Fruit fly (Drosophila melanogaster): ENCODE measurements around the gene CG11069.

CG11069 gene

dm6 chr3R:24890919-24891318 lies 3.6 kb upstream of the CG11069 start (continued):
- TF ChIP-seq Oli (tag; optimal IDR thresholded peaks at IDR 0.05) (peak; percentile 14), CG12744 (GFP tag; optimal IDR thresholded peaks at IDR 0.05) (no peak), Ets97D (GFP tag; optimal IDR thresholded peaks at IDR 0.05) (no peak), CG31224 (GFP tag; IDR thresholded peaks at IDR 0.05) (no peak), Jarid2 (GFP tag; optimal IDR thresholded peaks at IDR 0.05) (no peak), bsh (GFP tag; optimal IDR thresholded peaks at IDR 0.05) (peak in 1 of 2 experiments; percentile 10), CG3847 (GFP tag; IDR thresholded peaks at IDR 0.05) (0 out of 2 replicates have a peak, but pooled peaks have one; percentile 16), NC2α (GFP tag; optimal IDR thresholded peaks at IDR 0.05) (no peak), CG30403 (GFP tag; optimal IDR thresholded peaks at IDR 0.05) (peak; percentile 13), CG1832 (GFP tag; optimal IDR thresholded peaks at IDR 0.05) (no peak), CrebB (tag; optimal IDR thresholded peaks at IDR 0.05) (no peak), disco-r (GFP tag; optimal IDR thresholded peaks at IDR 0.05) (no peak), Med (GFP tag) (peak; percentile 75), sc (optimal IDR thresholded peaks at IDR 0.05) (no peak), sc (GFP tag; optimal IDR thresholded peaks at IDR 0.05) (no peak), Hr3 (GFP tag; optimal IDR thresholded peaks at IDR 0.05) (no peak), CG12391 (tag; optimal IDR thresholded peaks at IDR 0.05) (peak; percentile 3), CG2875 (GFP tag; optimal IDR thresholded peaks at IDR 0.05) (no peak), gcm (GFP tag; optimal IDR thresholded peaks at IDR 0.05) (no peak), p53 (GFP tag; optimal IDR thresholded peaks at IDR 0.05) (no peak), CG6689 (GFP tag; IDR thresholded peaks at IDR 0.05) (no peak), dysf (GFP tag; IDR thresholded peaks at IDR 0.05) (0 out of 3 replicates have a peak, but pooled peaks have one; percentile 38), CG13424 (tag; optimal IDR thresholded peaks at IDR 0.05) (peak; percentile 27), CG4328 (GFP tag; optimal IDR thresholded peaks at IDR 0.05) (no peak), CG2120 (GFP tag; optimal IDR thresholded peaks at IDR 0.05) (peak; percentile 3), row (GFP tag; IDR thresholded peaks at IDR 0.05) (peak; percentile 41; the same call in 2 of the 3 replicates), zfh2 (GFP tag; optimal IDR thresholded peaks at IDR 0.05) (no peak), zf30C (GFP tag; optimal IDR thresholded peaks at IDR 0.05) (peak; percentile 29), hkb (optimal IDR thresholded peaks at IDR 0.05) (no peak), hkb (GFP tag; IDR thresholded peaks at IDR 0.05) (no peak), CG11504 (tag; optimal IDR thresholded peaks at IDR 0.05) (peak; percentile 39), CG32767 (GFP tag; IDR thresholded peaks at IDR 0.05) (no peak), nerfin-2 (GFP tag; IDR thresholded peaks at IDR 0.05; ENCODE audit: partially characterized antibody) (no peak)

dm6 chr3R:24893320-24893955 lies 1.1 kb upstream of the CG11069 start:
- TF ChIP-seq CG18011 (GFP tag; optimal IDR thresholded peaks at IDR 0.05) (no peak), gcm (GFP tag; optimal IDR thresholded peaks at IDR 0.05) (peak; percentile 88), bab2 (GFP tag; optimal IDR thresholded peaks at IDR 0.05) (no peak), sug (tag; optimal IDR thresholded peaks at IDR 0.05) (no peak), Bdp1 (GFP tag; optimal IDR thresholded peaks at IDR 0.05) (no peak), fd102C (GFP tag; optimal IDR thresholded peaks at IDR 0.05) (no peak), chm (GFP tag; IDR thresholded peaks at IDR 0.05) (peak; percentile 55; the same call in 1 of the 2 replicates), CG7556 (GFP tag; optimal IDR thresholded peaks at IDR 0.05) (peak; percentile 91), sc (optimal IDR thresholded peaks at IDR 0.05) (no peak), sc (GFP tag; optimal IDR thresholded peaks at IDR 0.05) (peak; percentile 48), Oaz (GFP tag; IDR thresholded peaks at IDR 0.05) (no peak), al (GFP tag; IDR thresholded peaks at IDR 0.05) (peak; percentile 51; the same call in 1 of the 2 replicates), CG5245 (GFP tag; optimal IDR thresholded peaks at IDR 0.05) (no peak), ems (GFP tag; optimal IDR thresholded peaks at IDR 0.05) (no peak), pnt (GFP tag; optimal IDR thresholded peaks at IDR 0.05) (peak; percentile 12), CG12236 (GFP tag; optimal IDR thresholded peaks at IDR 0.05) (no peak), Dp (GFP tag; optimal IDR thresholded peaks at IDR 0.05) (no peak), NK7.1 (GFP tag; optimal IDR thresholded peaks at IDR 0.05) (no peak), CG18619 (GFP tag; optimal IDR thresholded peaks at IDR 0.05) (peak; percentile 67), cato (GFP tag; optimal IDR thresholded peaks at IDR 0.05; ENCODE audit: borderline replicate concordance) (peak; percentile 35), dan (GFP tag; IDR thresholded peaks at IDR 0.05) (no peak), Hr39 (optimal IDR thresholded peaks at IDR 0.05) (no peak)
